Fruit fly (Drosophila melanogaster): Measurements from ENCODE around the gene AP-1gamma.

AP-1gamma gene

dm6 chrX:9080962-9081361 is 27.5 kb upstream of the AP-1gamma start, which contains the start of the genes CG7246 and HP1b (continued):
- no peak for TF ChIP-seq CG6813 (GFP tag; optimal IDR thresholded peaks at IDR 0.05)
- TF ChIP-seq eve (GFP tag; optimal IDR thresholded peaks at IDR 0.05): no peak
- peak; percentile 49; the same call in 1 of the 2 replicates for TF ChIP-seq E2f1 (GFP tag; IDR thresholded peaks at IDR 0.05)
- peak; percentile 84 for TF ChIP-seq CG32532 (GFP tag; IDR thresholded peaks at IDR 0.05)
- TF ChIP-seq CG2202 (tag; optimal IDR thresholded peaks at IDR 0.05): peak; percentile 32
- no peak for TF ChIP-seq ab (GFP tag; optimal IDR thresholded peaks at IDR 0.05)
- TF ChIP-seq crol (GFP tag; IDR thresholded peaks at IDR 0.05): no peak
- TF ChIP-seq HLH3B (GFP tag; IDR thresholded peaks at IDR 0.05): peak; percentile 68
- TF ChIP-seq gcm (GFP tag; optimal IDR thresholded peaks at IDR 0.05): peak; percentile 64
- TF ChIP-seq Aef1 (GFP tag; IDR thresholded peaks at IDR 0.05): peak; percentile 72
- TF ChIP-seq Hey (tag; optimal IDR thresholded peaks at IDR 0.05): no peak
- TF ChIP-seq tll (GFP tag; optimal IDR thresholded peaks at IDR 0.05): no peak
- peak; percentile 74 for TF ChIP-seq dysf (GFP tag; IDR thresholded peaks at IDR 0.05)
- TF ChIP-seq aop (GFP tag; IDR thresholded peaks at IDR 0.05): no peak
- no peak for TF ChIP-seq Usf (GFP tag; optimal IDR thresholded peaks at IDR 0.05)
- TF ChIP-seq sna (GFP tag; IDR thresholded peaks at IDR 0.05; ENCODE audit: partially characterized antibody): peak; percentile 83
- peak; percentile 42 for TF ChIP-seq Vsx1 (GFP tag; optimal IDR thresholded peaks at IDR 0.05)
- TF ChIP-seq Dfd (GFP tag; optimal IDR thresholded peaks at IDR 0.05): no peak
- TF ChIP-seq unpg (GFP tag; optimal IDR thresholded peaks at IDR 0.05): peak; percentile 72
- peak; percentile 44 for TF ChIP-seq CG7987 (GFP tag; optimal IDR thresholded peaks at IDR 0.05)
- TF ChIP-seq ken (GFP tag; IDR thresholded peaks at IDR 0.05): peak; percentile 75
- peak; percentile 39 for TF ChIP-seq CG4328 (GFP tag; optimal IDR thresholded peaks at IDR 0.05)
- peak; percentile 72 for TF ChIP-seq Max (GFP tag; optimal IDR thresholded peaks at IDR 0.05)
- TF ChIP-seq NFAT (GFP tag; IDR thresholded peaks at IDR 0.05): peak; percentile 48; the same call in 1 of the 2 replicates
- peak; percentile 33 for TF ChIP-seq CG7928 (GFP tag; optimal IDR thresholded peaks at IDR 0.05)
- 0 out of 2 replicates have a peak, but pooled peaks have one; percentile 50 for TF ChIP-seq bowl (GFP tag; IDR thresholded peaks at IDR 0.05)
- TF ChIP-seq CG12769 (tag; optimal IDR thresholded peaks at IDR 0.05): no peak
- TF ChIP-seq CG10431 (GFP tag; optimal IDR thresholded peaks at IDR 0.05): peak; percentile 4
- peak; percentile 71 for TF ChIP-seq esg (GFP tag; conservative IDR thresholded peaks at IDR 0.05)
- peak; percentile 58; the same call in 1 of the 2 replicates for TF ChIP-seq ap (GFP tag; IDR thresholded peaks at IDR 0.05)
- peak; percentile 81 for TF ChIP-seq CG2120 (GFP tag; optimal IDR thresholded peaks at IDR 0.05)
- TF ChIP-seq bcd (GFP tag; optimal IDR thresholded peaks at IDR 0.05): peak; percentile 65
- peak; percentile 49 for TF ChIP-seq ftz-f1 (GFP tag; optimal IDR thresholded peaks at IDR 0.05)
- peak; percentile 78 for TF ChIP-seq lab (GFP tag; optimal IDR thresholded peaks at IDR 0.05)
- peak; percentile 69 for TF ChIP-seq CG17359 (tag; optimal IDR thresholded peaks at IDR 0.05)
- no peak for TF ChIP-seq fd64A (GFP tag; optimal IDR thresholded peaks at IDR 0.05)
- TF ChIP-seq CG33557 (GFP tag; optimal IDR thresholded peaks at IDR 0.05): peak; percentile 51
- peak; percentile 61; the same call in 1 of the 2 replicates for TF ChIP-seq CG7372 (GFP tag; IDR thresholded peaks at IDR 0.05)
- no peak for TF ChIP-seq CG8944 (GFP tag; optimal IDR thresholded peaks at IDR 0.05)
- TF ChIP-seq CG8359 (GFP tag; optimal IDR thresholded peaks at IDR 0.05; ENCODE audit: borderline replicate concordance): no peak
- TF ChIP-seq cas (GFP tag; IDR thresholded peaks at IDR 0.05): 0 out of 2 replicates have a peak, but pooled peaks have one; percentile 28
- peak; percentile 68 for TF ChIP-seq az2 (GFP tag; optimal IDR thresholded peaks at IDR 0.05)
- TF ChIP-seq pho (GFP tag; optimal IDR thresholded peaks at IDR 0.05): peak; percentile 46
- no peak for TF ChIP-seq cad (GFP tag; optimal IDR thresholded peaks at IDR 0.05)
- TF ChIP-seq Ets65A (GFP tag): peak; percentile 92
- no peak for TF ChIP-seq NC2β (GFP tag; optimal IDR thresholded peaks at IDR 0.05)
- peak; percentile 59 for TF ChIP-seq CG13894 (tag; optimal IDR thresholded peaks at IDR 0.05)
- peak; percentile 50 to 59 for TF ChIP-seq dpn (GFP tag; optimal IDR thresholded peaks at IDR 0.05)
- TF ChIP-seq BEAF-32 (GFP tag; optimal IDR thresholded peaks at IDR 0.05): peak; percentile 73
- TF ChIP-seq Fer1 (GFP tag; optimal IDR thresholded peaks at IDR 0.05): peak; percentile 68
- TF ChIP-seq CG15479 (GFP tag; optimal IDR thresholded peaks at IDR 0.05): no peak
